Fruit fly (Drosophila melanogaster) whole organism, embryonic: ENCODE measurements around the gene CG31445.
A peak's percentile ranks its signal among the peaks of the same experiment; 100 is the strongest.

Source experiments
- CG18476 ChIP-seq: fragments of 200-800 bp; sonication (Bioruptor generic); optimal IDR thresholded peaks from 2 replicates; lab custom pipeline; 2016; ENCODE audit warnings: missing biosample characterization, mild to moderate bottlenecking, missing genetic modification characterization
- CG3163 ChIP-seq: fragments of 200-800 bp; sonication (Bioruptor generic); optimal IDR thresholded peaks from 3 replicates; lab custom pipeline; 2016; ENCODE audit warnings: missing biosample characterization, missing genetic modification characterization
- CG33557 ChIP-seq: fragments of 200-800 bp; sonication (Bioruptor generic); optimal IDR thresholded peaks from 2 replicates; lab custom pipeline; 2019; ENCODE audit warnings: missing biosample characterization, mild to moderate bottlenecking, missing genetic modification characterization, moderate library complexity
- MESR4 ChIP-seq: fragments of 200-800 bp; sonication (Bioruptor generic); optimal IDR thresholded peaks from 2 replicates; lab custom pipeline; 2018; ENCODE audit warnings: missing biosample characterization, mild to moderate bottlenecking, missing genetic modification characterization, moderate library complexity
- gce ChIP-seq: fragments of 200-800 bp; sonication (Bioruptor generic); IDR thresholded peaks from 3 replicates; pipeline ENCODE4 v1.3.6; 2022; ENCODE audit warnings: missing biosample characterization, missing genetic modification characterization
- gfzf ChIP-seq: fragments of 200-800 bp; sonication (Bioruptor generic); optimal IDR thresholded peaks from 2 replicates; lab custom pipeline; 2016; ENCODE audit warnings: missing biosample characterization, mild to moderate bottlenecking, missing genetic modification characterization, moderate library complexity
- pnt ChIP-seq: fragments of 200-800 bp; sonication (Bioruptor generic); optimal IDR thresholded peaks from 3 replicates; lab custom pipeline; 2016; ENCODE audit warnings: missing biosample characterization, missing genetic modification characterization
- run ChIP-seq: fragments of 200-800 bp; sonication (Bioruptor generic); optimal IDR thresholded peaks from 3 replicates; lab custom pipeline; 2018; ENCODE audit warnings: missing biosample characterization, mild to moderate bottlenecking, missing genetic modification characterization

- TF ChIP-seq run (tag; lab: Kevin White, UChicago) (no peak), gfzf (no peak), CG3163 (GFP tag; lab: Kevin White, UChicago) (peak; percentile 90), CG33557 (no peak), MESR4 (no peak), CG18476 (no peak), pnt (no peak), gce (GFP tag; lab: Robert Waterston, UW) (no peak)
Observed at dm6 chr3R:29214982-29215533, 29.6 kb downstream of the CG31445 start.
